Worm (Caenorhabditis elegans) whole organism, early embryonic: ENCODE data around the gene K12H4.7.

Experiments
- F13C5.2 ChIP-seq: sonication (generic microtip); optimal IDR thresholded peaks from 2 replicates; lab custom pipeline; 2017; ENCODE audit warnings: mild to moderate bottlenecking, missing genetic modification characterization, inconsistent platforms, missing compliant biosample characterization
- aly-1 ChIP-seq: sonication (generic microtip); optimal IDR thresholded peaks from 2 replicates; lab custom pipeline; 2016; ENCODE audit warnings: missing genetic modification characterization, missing compliant biosample characterization
- ama-1 ChIP-seq: fragments of 150-350 bp; optimal IDR thresholded peaks from 2 replicates; lab custom pipeline; 2014
- ceh-36 ChIP-seq: sonication (generic microtip); optimal IDR thresholded peaks from 2 replicates; lab custom pipeline; 2016; ENCODE audit warnings: missing genetic modification characterization, inconsistent platforms, missing compliant biosample characterization
- ets-7 ChIP-seq: sonication (generic microtip); optimal IDR thresholded peaks from 2 replicates; lab custom pipeline; 2016; ENCODE audit warnings: missing genotype, missing genetic modification characterization, missing compliant biosample characterization
- flt-1 ChIP-seq: fragments of 200-800 bp; sonication (Bioruptor generic); IDR thresholded peaks from 2 replicates; pipeline ENCODE4 v1.3.6; 2022; ENCODE audit warnings: missing genetic modification characterization, missing compliant biosample characterization
- hmg-4 ChIP-seq: fragments of 200-800 bp; sonication (Bioruptor generic); optimal IDR thresholded peaks from 2 replicates; lab custom pipeline; 2018; ENCODE audit warnings: mild to moderate bottlenecking, missing genetic modification characterization, missing compliant biosample characterization
- pes-1 ChIP-seq: fragments of 200-800 bp; sonication (Bioruptor generic); IDR thresholded peaks from 2 replicates; pipeline ENCODE4 v1.3.6; 2022; ENCODE audit warnings: missing genetic modification reagents, missing genetic modification characterization, missing compliant biosample characterization
- sea-1 ChIP-seq: fragments of 200-800 bp; sonication (Bioruptor generic); conservative IDR thresholded peaks from 2 replicates; pipeline ENCODE4 v1.3.6; 2022; ENCODE audit warnings: missing genetic modification characterization, missing compliant biosample characterization
- tbx-11 ChIP-seq: fragments of 200-800 bp; sonication (Bioruptor generic); IDR thresholded peaks from 2 replicates; pipeline ENCODE4 v1.3.6; 2022; ENCODE audit warnings: missing genetic modification characterization, missing compliant biosample characterization
- tbx-37 ChIP-seq: fragments of 200-800 bp; sonication (Bioruptor generic); conservative IDR thresholded peaks from 2 replicates; pipeline ENCODE4 v1.3.6; 2022; ENCODE audit warnings: missing genetic modification reagents, missing genetic modification characterization, missing compliant biosample characterization
- tra-4 ChIP-seq: sonication (generic microtip); optimal IDR thresholded peaks from 2 replicates; lab custom pipeline; 2017; ENCODE audit warnings: missing genetic modification characterization, missing compliant biosample characterization

DNA sequence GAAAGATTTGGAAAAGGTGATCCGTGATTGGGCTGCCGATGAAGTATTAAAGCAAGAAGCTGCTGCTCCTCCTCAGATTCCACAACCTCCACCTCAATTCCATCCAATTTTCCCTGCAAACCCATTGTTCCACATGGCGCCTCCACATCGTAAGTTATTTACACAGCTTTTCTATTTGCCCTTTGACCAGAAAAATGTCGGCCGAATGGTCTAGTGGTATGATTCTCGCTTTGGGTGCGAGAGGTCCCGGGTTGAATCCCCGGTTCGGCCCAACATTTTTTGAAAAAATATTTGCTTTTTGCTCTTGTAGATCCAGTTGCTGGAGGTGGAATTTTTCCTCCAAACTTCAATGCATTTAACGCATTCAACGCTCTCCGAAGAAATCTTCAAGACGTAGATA, 18.3 kb upstream of the K12H4.7 start:
- no peak for TF ChIP-seq ama-1
- TF ChIP-seq flt-1 (GFP tag; lab: Robert Waterston, UW), result no peak
- no peak for TF ChIP-seq sea-1
- no peak for TF ChIP-seq ets-7 (tag; lab: Kevin White, UChicago)
- no peak for TF ChIP-seq tbx-37 (GFP tag; lab: Robert Waterston, UW)
- no peak for TF ChIP-seq pes-1 (GFP tag; lab: Robert Waterston, UW)
- no peak for TF ChIP-seq tbx-11 (GFP tag; lab: Robert Waterston, UW)
- TF ChIP-seq hmg-4 (GFP tag; lab: Kevin White, UChicago), result no peak
- TF ChIP-seq aly-1 (tag; lab: Kevin White, UChicago), result no peak
- no peak for TF ChIP-seq tra-4 (tag; lab: Kevin White, UChicago)
- TF ChIP-seq F13C5.2 (tag; lab: Kevin White, UChicago), result no peak
- TF ChIP-seq ceh-36, result no peak
